Fruit fly (Drosophila melanogaster): Measurements from ENCODE around the gene CG31687.
A peak's percentile ranks its signal among the peaks of the same experiment; 100 is the strongest.
"Not testable (repeated sequence)": the region's sequence is repeated elsewhere in the genome, so short reads cannot be mapped to it uniquely, and the experiment has no call there.

CG31687 gene

DNA sequence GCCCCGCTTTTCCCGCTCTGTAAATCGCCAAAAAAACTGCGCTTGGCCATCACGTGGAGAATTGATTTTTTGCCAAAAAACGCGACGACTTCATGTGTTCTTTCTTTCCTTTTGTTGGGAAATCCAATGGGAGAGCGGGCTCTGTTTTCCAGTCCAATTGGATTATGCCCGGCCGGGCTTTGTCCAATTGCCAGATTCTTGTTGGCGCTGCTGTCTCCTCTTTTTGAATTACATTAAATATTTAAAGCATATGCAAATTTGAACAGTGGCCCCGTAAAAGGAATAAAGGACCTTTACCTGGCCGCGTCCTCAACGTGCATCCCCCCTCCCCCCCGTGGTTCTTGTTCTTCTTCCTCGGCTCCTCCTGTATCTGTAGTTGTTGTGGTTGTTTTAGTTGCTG lies 20.6 kb upstream of the CG31687 start:
- no peak for TF ChIP-seq CG33017 (tag; optimal IDR thresholded peaks at IDR 0.05)
- peak; percentile 68 for TF ChIP-seq kay (GFP tag; ENCODE audit: borderline replicate concordance)

DNA sequence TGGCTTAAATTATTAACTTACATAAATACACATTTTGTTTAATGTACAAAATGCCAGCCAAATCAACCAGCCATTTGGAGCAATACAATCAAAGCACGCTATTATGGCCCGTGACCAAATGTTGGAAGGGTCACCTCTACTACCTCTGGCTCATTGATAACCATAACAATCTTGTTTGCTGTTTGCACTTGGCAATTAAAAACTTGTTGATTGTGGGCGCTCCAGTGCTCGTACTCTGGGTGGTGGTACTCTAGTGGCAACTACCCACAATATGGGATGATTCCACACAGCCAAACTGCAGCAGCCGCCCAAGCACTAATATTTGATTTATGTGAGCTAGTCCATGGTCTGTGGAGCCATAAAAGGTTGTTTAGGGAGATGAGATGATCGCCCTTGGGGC lies 18.8 kb upstream of the CG31687 start:
- TF ChIP-seq cic (GFP tag; optimal IDR thresholded peaks at IDR 0.05) (peak; percentile 66), CG33017 (tag; optimal IDR thresholded peaks at IDR 0.05) (no peak), Crg-1 (GFP tag; optimal IDR thresholded peaks at IDR 0.05) (peak; percentile 41), CG7045 (GFP tag; optimal IDR thresholded peaks at IDR 0.05) (peak; percentile 40), CG11617 (GFP tag; optimal IDR thresholded peaks at IDR 0.05) (peak; percentile 30), bab1 (GFP tag; optimal IDR thresholded peaks at IDR 0.05) (no peak), cnc (optimal IDR thresholded peaks at IDR 0.05) (no peak)

DNA sequence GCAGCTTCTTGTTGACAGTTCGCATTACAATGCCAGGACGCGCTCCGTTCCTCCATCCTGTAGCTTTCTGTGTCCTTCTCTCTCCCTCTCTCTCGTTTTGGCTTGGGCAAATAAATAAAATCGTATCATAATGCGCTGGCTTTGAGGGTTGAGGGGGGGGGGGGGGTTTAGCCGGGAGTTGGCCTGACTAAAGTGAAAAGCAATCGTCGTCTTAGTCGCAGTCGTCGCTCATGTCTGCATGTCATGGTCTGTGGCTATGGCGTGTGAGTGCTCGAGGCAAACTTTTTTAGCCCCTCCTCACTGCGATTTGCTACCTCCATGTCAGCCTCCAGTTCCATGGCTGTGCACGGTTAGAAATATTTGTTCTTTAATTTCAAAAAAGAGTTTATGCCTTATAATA lies 15.2 kb upstream of the CG31687 start:
- no peak for TF ChIP-seq CG7045 (GFP tag; optimal IDR thresholded peaks at IDR 0.05)
- TF ChIP-seq tj (GFP tag; optimal IDR thresholded peaks at IDR 0.05): no peak
- TF ChIP-seq bab1 (GFP tag; optimal IDR thresholded peaks at IDR 0.05): no peak
- TF ChIP-seq Hr96 (GFP tag; optimal IDR thresholded peaks at IDR 0.05): no peak
- TF ChIP-seq Crg-1 (GFP tag; optimal IDR thresholded peaks at IDR 0.05): no peak

DNA sequence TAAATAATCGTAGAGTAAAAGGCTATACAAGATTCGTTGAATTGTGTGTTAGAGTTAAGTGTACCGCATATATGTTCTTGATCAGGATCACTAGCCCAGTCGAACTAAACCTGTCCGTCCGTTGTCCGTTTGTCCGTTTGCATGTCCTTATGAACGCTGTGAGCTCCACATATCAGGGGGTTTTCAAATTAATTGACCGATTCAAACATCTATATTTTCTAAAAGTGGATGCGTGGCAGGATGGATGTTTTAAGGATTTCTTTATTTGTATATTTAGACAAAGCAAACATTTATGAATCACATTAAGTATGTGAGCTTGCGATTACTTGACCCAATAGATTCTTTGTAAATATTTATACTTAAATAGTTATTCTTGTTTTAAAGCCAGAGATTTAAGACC lies 14.8 kb upstream of the CG31687 start:
- TF ChIP-seq CG5204 (GFP tag; optimal IDR thresholded peaks at IDR 0.05) (no peak), CG14711 (tag; optimal IDR thresholded peaks at IDR 0.05) (no peak), pad (GFP tag; optimal IDR thresholded peaks at IDR 0.05) (no peak), Crg-1 (GFP tag; optimal IDR thresholded peaks at IDR 0.05) (no peak), Clk (GFP tag; optimal IDR thresholded peaks at IDR 0.05) (no peak), cnc (optimal IDR thresholded peaks at IDR 0.05) (no peak), bab1 (GFP tag; optimal IDR thresholded peaks at IDR 0.05) (no peak), kay (GFP tag; ENCODE audit: borderline replicate concordance) (no peak), CG33017 (tag; optimal IDR thresholded peaks at IDR 0.05) (no peak), CG7101 (tag; optimal IDR thresholded peaks at IDR 0.05) (no peak), tj (GFP tag; optimal IDR thresholded peaks at IDR 0.05) (no peak), cic (GFP tag; optimal IDR thresholded peaks at IDR 0.05) (no peak), CG11617 (GFP tag; optimal IDR thresholded peaks at IDR 0.05) (no peak), CG12768 (GFP tag; optimal IDR thresholded peaks at IDR 0.05) (no peak)

DNA sequence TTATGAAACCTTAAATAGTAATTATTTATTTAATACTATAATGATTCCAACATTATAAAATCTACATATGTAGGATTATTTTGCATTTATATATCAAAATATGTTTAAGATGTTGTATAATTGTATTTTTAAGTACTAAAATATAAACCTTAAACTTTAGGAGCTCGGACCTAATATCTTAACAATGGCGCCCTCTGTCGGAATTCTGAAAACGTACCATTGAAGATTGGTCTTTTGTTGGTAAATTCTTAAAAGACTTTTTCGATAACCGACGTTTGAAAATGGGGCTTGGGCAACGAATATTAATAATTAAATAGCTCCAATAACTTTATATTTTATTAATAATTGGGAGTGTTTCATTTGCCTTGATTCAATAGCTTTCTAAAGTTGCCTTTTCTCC lies 12.2 kb upstream of the CG31687 start:
- TF ChIP-seq CG14711 (tag; optimal IDR thresholded peaks at IDR 0.05) (no peak), CG33017 (tag; optimal IDR thresholded peaks at IDR 0.05) (no peak), Clk (GFP tag; optimal IDR thresholded peaks at IDR 0.05) (no peak), ovo (GFP tag; optimal IDR thresholded peaks at IDR 0.05) (no peak), CG11617 (GFP tag; optimal IDR thresholded peaks at IDR 0.05) (no peak), bab1 (GFP tag; optimal IDR thresholded peaks at IDR 0.05) (no peak), tj (GFP tag; optimal IDR thresholded peaks at IDR 0.05) (no peak), CG12768 (GFP tag; optimal IDR thresholded peaks at IDR 0.05) (no peak), Mnt (GFP tag; optimal IDR thresholded peaks at IDR 0.05) (no peak), CG7101 (tag; optimal IDR thresholded peaks at IDR 0.05) (no peak), CG5204 (GFP tag; optimal IDR thresholded peaks at IDR 0.05) (no peak), pad (GFP tag; optimal IDR thresholded peaks at IDR 0.05) (no peak), cic (GFP tag; optimal IDR thresholded peaks at IDR 0.05) (no peak), Crg-1 (GFP tag; optimal IDR thresholded peaks at IDR 0.05) (no peak), kay (GFP tag; ENCODE audit: borderline replicate concordance) (no peak), toe (GFP tag; optimal IDR thresholded peaks at IDR 0.05) (no peak), Hr96 (GFP tag; optimal IDR thresholded peaks at IDR 0.05) (no peak)

DNA sequence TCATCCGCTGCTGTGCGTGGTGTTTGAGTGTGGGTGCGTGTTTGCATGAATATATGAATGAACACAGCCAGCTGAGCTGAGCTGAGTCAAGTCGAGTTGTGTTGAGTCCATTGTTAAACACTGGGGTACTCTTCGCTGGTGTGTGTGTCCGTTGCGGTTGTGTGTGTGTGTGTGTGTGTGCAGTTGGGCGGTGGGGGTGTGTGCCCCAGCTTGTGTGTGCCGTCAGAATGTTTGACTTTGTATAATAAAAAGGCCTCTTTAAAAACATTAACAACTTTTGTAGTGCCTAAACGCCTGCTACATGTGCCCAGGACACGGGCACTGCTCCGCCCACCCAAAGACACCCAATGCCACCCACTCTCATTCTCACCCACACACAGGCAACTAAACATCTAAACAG lies 11.6 kb upstream of the CG31687 start:
- no peak for TF ChIP-seq Clk (GFP tag; optimal IDR thresholded peaks at IDR 0.05)
- no peak for TF ChIP-seq cnc (optimal IDR thresholded peaks at IDR 0.05)
- no peak for TF ChIP-seq CG1620 (GFP tag; optimal IDR thresholded peaks at IDR 0.05)
- TF ChIP-seq toe (GFP tag; optimal IDR thresholded peaks at IDR 0.05): no peak
- no peak for TF ChIP-seq cic (GFP tag; optimal IDR thresholded peaks at IDR 0.05)
- TF ChIP-seq CG7101 (tag; optimal IDR thresholded peaks at IDR 0.05): no peak
- no peak for TF ChIP-seq Crg-1 (GFP tag; optimal IDR thresholded peaks at IDR 0.05)
- no peak for TF ChIP-seq CG33017 (tag; optimal IDR thresholded peaks at IDR 0.05)
- no peak for TF ChIP-seq CG12768 (GFP tag; optimal IDR thresholded peaks at IDR 0.05)
- TF ChIP-seq bab1 (GFP tag; optimal IDR thresholded peaks at IDR 0.05): no peak
- TF ChIP-seq kay (GFP tag; ENCODE audit: borderline replicate concordance): no peak

DNA sequence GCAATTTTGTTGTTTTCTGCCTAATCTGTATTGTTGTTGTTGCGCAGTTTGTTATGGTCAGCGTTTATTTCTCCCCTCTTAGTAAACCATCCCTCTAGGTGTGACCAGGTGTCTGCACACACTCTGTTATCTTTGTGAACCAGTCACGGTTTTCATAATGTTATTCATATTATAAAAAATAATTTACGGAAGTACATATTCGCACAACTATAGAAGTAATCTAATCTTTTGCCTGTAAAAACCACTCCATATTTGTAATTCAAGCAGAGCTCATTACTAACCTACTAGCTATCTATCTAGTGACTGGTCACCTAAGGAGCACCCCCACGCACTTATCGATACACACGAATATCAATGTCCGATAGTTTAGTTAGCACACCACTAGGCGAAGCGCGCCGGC lies 8.9 kb downstream of the CG31687 start, which contains the start of the genes CG18858 and Cdc23:
TSS of gene CG18858 (minus strand) at position 101 of the 400 bp plus-strand sequence.
TSS of gene Cdc23 (plus strand) at position 368 of the 400 bp plus-strand sequence.
- not testable (repeated sequence) for TF ChIP-seq toe (GFP tag; optimal IDR thresholded peaks at IDR 0.05); CG1620 (GFP tag; optimal IDR thresholded peaks at IDR 0.05); CG33017 (tag; optimal IDR thresholded peaks at IDR 0.05)

DNA sequence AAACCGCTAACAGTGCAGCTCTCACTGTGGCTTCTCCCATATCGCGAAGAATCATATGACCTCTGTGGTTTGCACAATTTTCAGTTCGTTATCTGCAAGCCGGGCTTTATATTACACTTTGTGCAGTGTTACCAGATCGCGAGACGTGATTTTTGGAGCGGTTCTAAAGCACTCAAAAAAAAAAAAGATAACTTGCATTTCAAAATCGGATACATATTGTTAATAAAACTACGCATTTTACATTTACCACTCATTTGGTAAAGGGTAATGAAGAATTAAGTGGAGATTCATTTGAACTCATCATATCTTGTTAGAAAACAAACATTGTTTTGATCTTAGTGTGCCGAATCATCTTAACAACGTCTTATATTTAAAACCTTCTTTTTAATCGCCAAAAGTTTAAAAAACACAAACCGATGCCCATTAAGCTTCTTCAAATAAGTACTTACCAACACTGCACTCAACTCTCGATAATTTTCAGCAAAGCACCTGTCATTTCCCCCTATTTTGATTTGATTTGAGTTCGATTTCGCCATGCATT lies 13.4 kb downstream of the CG31687 start, which contains the start of gene CG2493:
TSS of gene CG2493 (minus strand) at position 129 of the 541 bp plus-strand sequence.
- TF ChIP-seq CG11617 (GFP tag; optimal IDR thresholded peaks at IDR 0.05) (no peak), cnc (optimal IDR thresholded peaks at IDR 0.05) (no peak), tj (GFP tag; optimal IDR thresholded peaks at IDR 0.05) (peak; percentile 57), CG14711 (tag; optimal IDR thresholded peaks at IDR 0.05) (peak; percentile 52), Hr96 (GFP tag; optimal IDR thresholded peaks at IDR 0.05) (peak; percentile 15), toe (GFP tag; optimal IDR thresholded peaks at IDR 0.05) (peak; percentile 21), pad (GFP tag; optimal IDR thresholded peaks at IDR 0.05) (peak; percentile 29), cic (GFP tag; optimal IDR thresholded peaks at IDR 0.05) (no peak), CG12768 (GFP tag; optimal IDR thresholded peaks at IDR 0.05) (peak; percentile 20), CG7101 (tag; optimal IDR thresholded peaks at IDR 0.05) (no peak)
